Worm (Caenorhabditis elegans) whole organism, mixed stage, embryonic: Measurements from ENCODE around the gene vps-24.

Source experiments
- M03D4.4 ChIP-seq: sonication (generic microtip); optimal IDR thresholded peaks from 2 replicates; lab custom pipeline; 2017; ENCODE audit warnings: mild to moderate bottlenecking, missing genetic modification characterization, missing compliant biosample characterization
- bed-3 ChIP-seq: fragments of 200-800 bp; sonication (Bioruptor generic); optimal IDR thresholded peaks from 3 replicates; lab custom pipeline; 2018; ENCODE audit warnings: mild to moderate bottlenecking, missing genetic modification characterization, moderate library complexity, missing compliant biosample characterization
- blmp-1 ChIP-seq: fragments of 150-350 bp; optimal IDR thresholded peaks from 2 replicates; lab custom pipeline; 2014; ENCODE audit warnings: missing biosample characterization, missing genetic modification characterization
- ceh-39 ChIP-seq: fragments of 150-350 bp; optimal IDR thresholded peaks from 2 replicates; lab custom pipeline; 2014; ENCODE audit warnings: missing biosample characterization, missing genetic modification characterization
- ceh-43 ChIP-seq: fragments of 200-800 bp; sonication (Bioruptor generic); optimal IDR thresholded peaks from 2 replicates; lab custom pipeline; 2018; ENCODE audit warnings: mild to moderate bottlenecking, missing genetic modification characterization, moderate library complexity, missing compliant biosample characterization
- ceh-83 ChIP-seq: fragments of 200-800 bp; sonication (Bioruptor generic); optimal IDR thresholded peaks from 2 replicates; lab custom pipeline; 2018; ENCODE audit warnings: mild to moderate bottlenecking, missing genetic modification characterization, missing compliant biosample characterization
- ces-1 ChIP-seq: fragments of 150-350 bp; optimal IDR thresholded peaks from 2 replicates; lab custom pipeline; 2014; ENCODE audit warnings: missing biosample characterization, missing genetic modification reagents, missing genetic modification characterization
- cnd-1 ChIP-seq: fragments of 200-800 bp; sonication (Bioruptor generic); optimal IDR thresholded peaks from 2 replicates; lab custom pipeline; 2018; ENCODE audit warnings: mild to moderate bottlenecking, missing genetic modification characterization, missing compliant biosample characterization
- drap-1 ChIP-seq: fragments of 200-800 bp; sonication (Bioruptor generic); optimal IDR thresholded peaks from 3 replicates; lab custom pipeline; 2018; ENCODE audit warnings: mild to moderate bottlenecking, missing genetic modification characterization, missing compliant biosample characterization
- elt-1 ChIP-seq: sonication (generic microtip); optimal IDR thresholded peaks from 2 replicates; lab custom pipeline; 2017; ENCODE audit warnings: missing genetic modification characterization, mild to moderate bottlenecking, missing compliant biosample characterization, antibody characterized with exemption, moderate library complexity, borderline replicate concordance; ENCODE audit not compliant: insufficient read depth
- elt-3 ChIP-seq: fragments of 150-350 bp; optimal IDR thresholded peaks from 2 replicates; lab custom pipeline; 2014; ENCODE audit warnings: missing biosample characterization, missing genetic modification characterization
- flh-1 ChIP-seq: fragments of 200-800 bp; sonication (Bioruptor generic); optimal IDR thresholded peaks from 2 replicates; lab custom pipeline; 2018; ENCODE audit warnings: mild to moderate bottlenecking, missing genetic modification characterization, moderate library complexity, missing compliant biosample characterization
- ham-2 ChIP-seq: fragments of 200-800 bp; sonication (Bioruptor generic); optimal IDR thresholded peaks from 2 replicates; lab custom pipeline; 2018; ENCODE audit warnings: mild to moderate bottlenecking, missing genetic modification characterization, missing compliant biosample characterization
- hlh-1 ChIP-seq: fragments of 150-350 bp; optimal IDR thresholded peaks from 2 replicates; lab custom pipeline; 2014; ENCODE audit warnings: missing biosample characterization, missing genetic modification reagents, missing genetic modification characterization
- lin-13 ChIP-seq: fragments of 150-350 bp; optimal IDR thresholded peaks from 2 replicates; lab custom pipeline; 2014; ENCODE audit warnings: missing biosample characterization, missing genetic modification characterization
- lin-32 ChIP-seq: fragments of 200-800 bp; sonication (Bioruptor generic); optimal IDR thresholded peaks from 2 replicates; lab custom pipeline; 2018; ENCODE audit warnings: mild to moderate bottlenecking, missing genetic modification characterization, missing compliant biosample characterization
- lsy-2 ChIP-seq: fragments of 150-350 bp; optimal IDR thresholded peaks from 2 replicates; lab custom pipeline; 2014; ENCODE audit warnings: missing biosample characterization, missing genetic modification characterization
- mab-5 ChIP-seq: fragments of 150-350 bp; optimal IDR thresholded peaks from 2 replicates; lab custom pipeline; 2014; ENCODE audit warnings: missing biosample characterization, missing genetic modification characterization
- mep-1 ChIP-seq: fragments of 150-350 bp; optimal IDR thresholded peaks from 2 replicates; lab custom pipeline; 2017; ENCODE audit warnings: missing biosample characterization, missing genetic modification reagents, missing genetic modification characterization, inconsistent platforms
- mls-2 ChIP-seq: sonication (generic microtip); optimal IDR thresholded peaks from 2 replicates; lab custom pipeline; 2016; ENCODE audit warnings: mild to moderate bottlenecking, missing genetic modification characterization, moderate library complexity, missing compliant biosample characterization
- nhr-12 ChIP-seq: fragments of 150-350 bp; optimal IDR thresholded peaks from 2 replicates; lab custom pipeline; 2014; ENCODE audit warnings: missing biosample characterization, missing genetic modification characterization
- nhr-2 ChIP-seq: fragments of 150-350 bp; optimal IDR thresholded peaks from 2 replicates; lab custom pipeline; 2014; ENCODE audit warnings: missing biosample characterization, missing genetic modification characterization
- nhr-237 ChIP-seq: fragments of 150-350 bp; optimal IDR thresholded peaks from 2 replicates; lab custom pipeline; 2014; ENCODE audit warnings: missing biosample characterization, missing genetic modification characterization
- nhr-28 ChIP-seq: fragments of 150-350 bp; optimal IDR thresholded peaks from 2 replicates; lab custom pipeline; 2014; ENCODE audit warnings: missing biosample characterization, missing genetic modification characterization
- nhr-76 ChIP-seq: sonication (generic microtip); optimal IDR thresholded peaks from 2 replicates; lab custom pipeline; 2017; ENCODE audit warnings: missing biosample characterization, missing genetic modification characterization
- pha-4 ChIP-seq: fragments of 150-350 bp; optimal IDR thresholded peaks from 2 replicates; lab custom pipeline; 2018; ENCODE audit warnings: missing biosample characterization, missing genetic modification reagents, missing genetic modification characterization
- sem-2 ChIP-seq: fragments of 200-800 bp; sonication (Bioruptor generic); optimal IDR thresholded peaks from 2 replicates; lab custom pipeline; 2018; ENCODE audit warnings: mild to moderate bottlenecking, missing genetic modification characterization, missing compliant biosample characterization
- snpc-4 ChIP-seq: fragments of 150-350 bp; optimal IDR thresholded peaks from 2 replicates; lab custom pipeline; 2014; ENCODE audit warnings: missing biosample characterization, missing genetic modification characterization
- sptf-1 ChIP-seq: sonication (generic microtip); optimal IDR thresholded peaks from 2 replicates; lab custom pipeline; 2017; ENCODE audit warnings: mild to moderate bottlenecking, missing genetic modification characterization, moderate library complexity, missing compliant biosample characterization
- tbx-8 ChIP-seq: fragments of 200-800 bp; sonication (Bioruptor generic); optimal IDR thresholded peaks from 2 replicates; lab custom pipeline; 2018; ENCODE audit warnings: mild to moderate bottlenecking, missing genetic modification characterization, moderate library complexity, missing compliant biosample characterization
- unc-120 ChIP-seq: sonication (generic microtip); optimal IDR thresholded peaks from 2 replicates; lab custom pipeline; 2017; ENCODE audit warnings: missing genetic modification characterization, missing compliant biosample characterization; ENCODE audit not compliant: poor library complexity, severe bottlenecking
- unc-39 ChIP-seq: fragments of 150-350 bp; optimal IDR thresholded peaks from 2 replicates; lab custom pipeline; 2014; ENCODE audit warnings: missing biosample characterization, missing genetic modification characterization
- unc-62 ChIP-seq: fragments of 150-350 bp; optimal IDR thresholded peaks from 2 replicates; lab custom pipeline; 2014; ENCODE audit warnings: missing biosample characterization, missing genetic modification reagents, missing genetic modification characterization
- zip-8 ChIP-seq: fragments of 150-350 bp; optimal IDR thresholded peaks from 2 replicates; lab custom pipeline; 2014; ENCODE audit warnings: missing biosample characterization, missing genetic modification characterization
- ztf-11 ChIP-seq: fragments of 150-350 bp; optimal IDR thresholded peaks from 2 replicates; lab custom pipeline; 2014; ENCODE audit warnings: missing biosample characterization, missing genetic modification characterization

The vps-24 gene

ce11 chrII:4949380-4949950, 44.3 kb upstream of the vps-24 start, which contains the start of the genes try-1 and zyg-12:
Gene try-1, minus strand, starts transcription at chrII:4949527.
Gene zyg-12, plus strand, starts transcription at chrII:4949900.
- TF ChIP-seq ces-1 = no peak
- no peak for TF ChIP-seq bed-3 (GFP tag; lab: Kevin White, UChicago)
- TF ChIP-seq unc-39 = no peak
- no peak for TF ChIP-seq lsy-2 (tag; lab: Kevin White, UChicago)
- TF ChIP-seq cnd-1 (tag; lab: Kevin White, UChicago) = no peak
- TF ChIP-seq nhr-2 (tag; lab: Kevin White, UChicago) = no peak
- TF ChIP-seq elt-3 (tag; lab: Kevin White, UChicago) = no peak
- no peak for TF ChIP-seq drap-1 (GFP tag; lab: Kevin White, UChicago)
- no peak for TF ChIP-seq unc-120
- no peak for TF ChIP-seq ztf-11 (tag; lab: Kevin White, UChicago)
- no peak for TF ChIP-seq mab-5 (tag; lab: Kevin White, UChicago)
- TF ChIP-seq lin-13 (tag; lab: Kevin White, UChicago) = no peak
- no peak for TF ChIP-seq sptf-1
- TF ChIP-seq ham-2 (GFP tag; lab: Kevin White, UChicago) = no peak
- no peak for TF ChIP-seq lin-32 (GFP tag; lab: Kevin White, UChicago)
- TF ChIP-seq, all 35 proteins: peak for 0

- TF ChIP-seq tbx-8 (GFP tag; lab: Kevin White, UChicago) = no peak
- no peak for TF ChIP-seq sptf-1
- no peak for TF ChIP-seq nhr-2 (tag; lab: Kevin White, UChicago)
- no peak for TF ChIP-seq lin-32 (GFP tag; lab: Kevin White, UChicago)
- no peak for TF ChIP-seq elt-3 (tag; lab: Kevin White, UChicago)
- no peak for TF ChIP-seq pha-4
- no peak for TF ChIP-seq bed-3 (GFP tag; lab: Kevin White, UChicago)
- TF ChIP-seq mep-1 (tag; lab: Kevin White, UChicago) = no peak
- no peak for TF ChIP-seq hlh-1 (tag; lab: Kevin White, UChicago)
- TF ChIP-seq ham-2 (GFP tag; lab: Kevin White, UChicago) = no peak
- TF ChIP-seq snpc-4 (tag; lab: Kevin White, UChicago) = no peak
- TF ChIP-seq mls-2 = no peak
- TF ChIP-seq ceh-39 = no peak
- TF ChIP-seq unc-62 (GFP tag; lab: Kevin White, UChicago) = no peak
- no peak for TF ChIP-seq unc-39
- TF ChIP-seq unc-120 = no peak
- no peak for TF ChIP-seq M03D4.4 (tag; lab: Kevin White, UChicago)
- no peak for TF ChIP-seq mab-5 (tag; lab: Kevin White, UChicago)
- no peak for TF ChIP-seq elt-1 (tag; lab: Kevin White, UChicago)
These were observed 40.5 kb upstream of the vps-24 start, which contains the start of gene ndx-3 for ce11 chrII:4953289-4953688. Gene ndx-3, plus strand, starts transcription at chrII:4953589.

ce11 chrII:4954099-4954959, 39.5 kb upstream of the vps-24 start:
- TF ChIP-seq cnd-1 (tag; lab: Kevin White, UChicago) = no peak
- TF ChIP-seq pha-4 = no peak
- TF ChIP-seq lin-13 (tag; lab: Kevin White, UChicago) = no peak
- TF ChIP-seq elt-3 (tag; lab: Kevin White, UChicago) = no peak
- TF ChIP-seq mab-5 (tag; lab: Kevin White, UChicago) = no peak
- no peak for TF ChIP-seq ham-2 (GFP tag; lab: Kevin White, UChicago)
- TF ChIP-seq bed-3 (GFP tag; lab: Kevin White, UChicago) = no peak
- TF ChIP-seq nhr-12 (tag; lab: Kevin White, UChicago) = no peak
- no peak for TF ChIP-seq unc-120
- no peak for TF ChIP-seq unc-39
- no peak for TF ChIP-seq zip-8 (tag; lab: Kevin White, UChicago)
- no peak for TF ChIP-seq ceh-39
- no peak for TF ChIP-seq sptf-1
- TF ChIP-seq ceh-83 (GFP tag; lab: Kevin White, UChicago) = no peak
- TF ChIP-seq mls-2 = no peak
- TF ChIP-seq hlh-1 (tag; lab: Kevin White, UChicago) = no peak
- TF ChIP-seq ztf-11 (tag; lab: Kevin White, UChicago) = no peak

- TF ChIP-seq unc-62 (GFP tag; lab: Kevin White, UChicago) (no peak), elt-3 (tag; lab: Kevin White, UChicago) (no peak), nhr-28 (tag; lab: Kevin White, UChicago) (no peak), tbx-8 (GFP tag; lab: Kevin White, UChicago) (no peak), bed-3 (GFP tag; lab: Kevin White, UChicago) (no peak), hlh-1 (tag; lab: Kevin White, UChicago) (peak; percentile 26), M03D4.4 (tag; lab: Kevin White, UChicago) (no peak), snpc-4 (tag; lab: Kevin White, UChicago) (no peak), unc-39 (no peak), ces-1 (no peak), ceh-43 (GFP tag; lab: Kevin White, UChicago) (no peak), nhr-12 (tag; lab: Kevin White, UChicago) (no peak), sem-2 (GFP tag; lab: Kevin White, UChicago) (no peak), nhr-76 (tag; lab: Kevin White, UChicago) (no peak), drap-1 (GFP tag; lab: Kevin White, UChicago) (no peak), elt-1 (tag; lab: Kevin White, UChicago) (no peak), mls-2 (no peak), ceh-39 (no peak), mep-1 (tag; lab: Kevin White, UChicago) (peak; percentile 82), lin-32 (GFP tag; lab: Kevin White, UChicago) (no peak), ceh-83 (GFP tag; lab: Kevin White, UChicago) (no peak), unc-120 (no peak), lsy-2 (tag; lab: Kevin White, UChicago) (peak; percentile 62), ztf-11 (tag; lab: Kevin White, UChicago) (no peak), blmp-1 (tag; lab: Kevin White, UChicago) (no peak), cnd-1 (tag; lab: Kevin White, UChicago) (no peak), sptf-1 (peak; percentile 27), nhr-2 (tag; lab: Kevin White, UChicago) (no peak), nhr-237 (tag; lab: Kevin White, UChicago) (peak; percentile 72), zip-8 (tag; lab: Kevin White, UChicago) (no peak), flh-1 (GFP tag; lab: Kevin White, UChicago) (no peak)
These were observed 38.4 kb upstream of the vps-24 start, which contains the start of gene pbs-3 for ce11 chrII:4955353-4955752. Gene pbs-3, minus strand, starts transcription at chrII:4955427.
